Worm (Caenorhabditis elegans): Measurements from ENCODE around the gene sfxn-1.2.

sfxn-1.2 gene

DNA sequence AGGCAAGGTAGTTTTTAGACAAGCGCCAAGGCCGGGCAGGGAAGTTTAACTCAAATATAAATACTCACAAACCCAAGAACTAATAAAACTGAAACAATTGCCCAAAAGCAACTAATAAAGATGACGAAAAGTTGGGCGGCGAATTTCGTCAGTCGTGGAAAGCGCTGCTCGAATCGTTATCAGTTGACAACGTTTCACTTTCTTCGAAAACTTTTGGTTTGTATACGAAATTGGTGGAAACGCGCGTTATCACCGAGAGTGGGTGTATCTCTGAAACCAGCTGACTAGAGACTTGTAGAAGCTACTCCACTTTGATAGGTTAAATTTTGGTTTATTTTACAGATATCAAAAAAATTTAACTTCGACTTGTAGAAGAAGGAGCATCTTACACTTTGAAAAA lies 32.7 kb upstream of the sfxn-1.2 start:
- TF ChIP-seq hlh-15 (tag; optimal IDR thresholded peaks at IDR 0.05) = no peak
- no peak for TF ChIP-seq tbx-2 (tag; optimal IDR thresholded peaks at IDR 0.05)

DNA sequence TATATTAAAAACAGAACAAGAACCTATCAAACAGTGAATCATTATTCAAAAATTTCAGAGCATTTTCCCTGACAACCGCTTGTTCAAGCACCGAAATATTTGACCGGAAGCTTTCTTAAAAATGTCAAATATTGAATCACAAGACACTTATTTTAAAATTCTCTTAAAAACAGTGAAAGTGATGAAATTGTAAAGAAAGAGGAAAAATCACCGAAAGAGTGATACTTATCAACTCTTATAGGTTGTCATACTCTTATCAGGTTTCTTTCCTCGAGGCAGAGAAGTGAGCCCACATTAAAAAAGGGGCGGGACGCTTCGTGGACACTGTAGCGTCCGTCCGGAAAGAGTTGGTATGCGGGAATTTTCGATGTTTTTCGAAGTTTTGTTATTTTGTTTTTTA lies 32.0 kb upstream of the sfxn-1.2 start:
- TF ChIP-seq pros-1 (tag; optimal IDR thresholded peaks at IDR 0.05) (no peak), unc-86 (tag; optimal IDR thresholded peaks at IDR 0.05) (no peak), dve-1 (tag; optimal IDR thresholded peaks at IDR 0.05) (no peak), ceh-45 (GFP tag; IDR thresholded peaks at IDR 0.05) (no peak), nhr-11 (tag; optimal IDR thresholded peaks at IDR 0.05) (no peak), hlh-8 (tag; optimal IDR thresholded peaks at IDR 0.05) (no peak), elt-2 (tag; optimal IDR thresholded peaks at IDR 0.05) (peak; percentile 48)

DNA sequence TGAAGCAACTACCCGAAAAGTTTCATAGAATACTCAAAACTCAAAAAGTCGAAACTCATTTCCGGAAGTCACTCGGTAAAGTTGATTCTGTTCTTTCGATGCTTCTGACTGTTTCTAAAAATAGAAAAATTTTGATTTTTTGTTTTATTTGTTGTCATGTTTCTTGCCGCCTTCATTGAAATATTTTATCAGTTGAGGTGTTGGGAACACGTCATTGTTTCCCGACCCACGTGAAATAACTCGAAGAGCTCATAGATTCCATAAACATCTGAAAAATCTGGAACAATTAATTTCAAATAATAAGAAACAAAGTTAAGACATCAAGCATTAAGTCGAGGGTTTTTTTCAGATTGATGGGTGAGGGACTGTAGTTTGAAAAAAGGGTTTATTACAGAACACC lies 30.9 kb upstream of the sfxn-1.2 start:
- no peak for TF ChIP-seq unc-55 (GFP tag; optimal IDR thresholded peaks at IDR 0.05)
- TF ChIP-seq ceh-24 (tag; optimal IDR thresholded peaks at IDR 0.05) = no peak

DNA sequence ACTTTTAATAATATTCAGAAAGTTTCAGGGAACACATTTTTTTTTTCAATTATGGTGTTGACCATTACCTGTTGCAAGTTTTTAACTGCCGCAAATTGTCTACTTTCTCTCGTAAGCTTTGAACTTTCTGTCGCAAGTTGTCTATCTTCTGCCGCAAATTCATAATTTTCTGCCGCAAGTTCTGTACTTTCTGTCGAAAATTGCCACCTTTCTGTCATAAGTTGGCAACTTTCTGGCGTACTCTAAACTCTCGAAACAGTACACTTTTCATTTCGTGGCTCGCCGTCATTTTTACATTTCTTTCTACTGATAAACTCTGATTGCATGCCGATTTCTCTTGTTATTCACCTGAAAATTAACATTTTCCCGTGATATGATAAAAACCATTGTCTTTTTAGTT lies 30.4 kb upstream of the sfxn-1.2 start:
- TF ChIP-seq unc-3 (GFP tag; conservative IDR thresholded peaks at IDR 0.05) (no peak), unc-3 (tag; optimal IDR thresholded peaks at IDR 0.05) (no peak), ceh-18 (tag; optimal IDR thresholded peaks at IDR 0.05) (no peak), ceh-45 (GFP tag; IDR thresholded peaks at IDR 0.05) (no peak), fkh-6 (tag; optimal IDR thresholded peaks at IDR 0.05) (no peak)

DNA sequence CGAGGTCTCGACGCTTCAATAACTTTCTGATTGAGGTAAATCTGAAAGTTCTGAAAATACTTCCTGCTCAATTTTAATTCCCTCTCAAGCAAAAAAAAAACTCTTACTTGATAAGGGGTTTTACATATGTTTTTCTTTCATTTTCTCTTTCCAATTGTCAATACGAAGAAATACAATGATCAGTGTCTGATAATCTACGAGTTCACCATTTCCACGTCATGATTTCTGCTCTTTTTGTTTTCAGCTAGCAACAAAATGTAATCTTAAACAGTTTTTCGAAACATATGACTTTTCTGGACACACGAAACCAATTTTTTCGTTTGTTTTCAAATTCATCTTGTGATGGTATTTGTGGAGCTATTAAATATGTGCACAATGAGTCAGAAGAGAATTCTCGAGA lies 29.7 kb upstream of the sfxn-1.2 start:
- TF ChIP-seq pax-1 (tag; optimal IDR thresholded peaks at IDR 0.05) (no peak), ama-1 (optimal IDR thresholded peaks at IDR 0.05) (no peak), madf-2 (tag; optimal IDR thresholded peaks at IDR 0.05) (no peak)

DNA sequence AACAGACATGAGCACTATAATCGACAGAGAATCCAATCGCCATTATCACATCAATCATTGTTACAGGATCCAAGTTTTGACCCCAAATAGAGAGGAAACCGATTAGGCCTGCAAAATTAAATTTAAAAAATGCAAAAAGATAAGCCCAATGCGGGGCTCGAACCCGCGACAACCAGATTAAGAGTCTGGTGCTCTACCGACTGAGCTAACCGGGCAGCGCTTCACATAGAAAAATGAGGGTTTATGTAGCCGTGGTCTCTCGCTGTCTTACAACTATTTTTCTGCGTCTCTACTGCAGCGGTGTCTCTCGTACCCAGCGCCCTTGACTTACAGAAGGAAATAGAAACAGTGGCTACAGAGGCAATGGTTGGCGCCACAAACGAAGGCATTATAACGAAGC lies 28.2 kb upstream of the sfxn-1.2 start:
- TF ChIP-seq pat-9 (tag; optimal IDR thresholded peaks at IDR 0.05) (peak; percentile 20), pqm-1 (tag; optimal IDR thresholded peaks at IDR 0.05) (no peak), elt-4 (tag; optimal IDR thresholded peaks at IDR 0.05) (no peak), sdc-2 (tag; optimal IDR thresholded peaks at IDR 0.05) (peak; percentile 35), pros-1 (tag; optimal IDR thresholded peaks at IDR 0.05) (no peak), eyg-1 (tag; optimal IDR thresholded peaks at IDR 0.05) (no peak), ceh-30 (tag; optimal IDR thresholded peaks at IDR 0.05) (no peak), pha-2 (tag; optimal IDR thresholded peaks at IDR 0.05) (no peak), madf-2 (tag; optimal IDR thresholded peaks at IDR 0.05) (peak; percentile 25), ceh-14 (tag; optimal IDR thresholded peaks at IDR 0.05) (peak; percentile 10), unc-55 (GFP tag; optimal IDR thresholded peaks at IDR 0.05) (no peak), ceh-2 (tag; optimal IDR thresholded peaks at IDR 0.05) (peak; percentile 38), ceh-22 (tag; optimal IDR thresholded peaks at IDR 0.05) (no peak), sox-2 (GFP tag; IDR thresholded peaks at IDR 0.05) (no peak), lim-6 (tag; optimal IDR thresholded peaks at IDR 0.05) (no peak), ceh-6 (GFP tag; optimal IDR thresholded peaks at IDR 0.05) (peak; percentile 11), dmd-4 (tag; optimal IDR thresholded peaks at IDR 0.05; ENCODE audit: borderline replicate concordance) (peak; percentile 19), dve-1 (tag; optimal IDR thresholded peaks at IDR 0.05) (peak; percentile 51), lin-11 (tag; optimal IDR thresholded peaks at IDR 0.05) (no peak), ttx-3 (tag; optimal IDR thresholded peaks at IDR 0.05) (peak; percentile 27), ceh-31 (tag; optimal IDR thresholded peaks at IDR 0.05) (peak; percentile 32), ref-2 (tag; optimal IDR thresholded peaks at IDR 0.05) (no peak), elt-2 (tag; optimal IDR thresholded peaks at IDR 0.05) (peak; percentile 63), nfya-1 (tag; optimal IDR thresholded peaks at IDR 0.05) (peak; percentile 21), K02D7.2 (tag; optimal IDR thresholded peaks at IDR 0.05) (no peak), hlh-6 (tag; optimal IDR thresholded peaks at IDR 0.05) (no peak), sox-4 (tag; optimal IDR thresholded peaks at IDR 0.05) (peak; percentile 46), C38D4.7 (GFP tag; optimal IDR thresholded peaks at IDR 0.05) (peak; percentile 32), unc-42 (tag; optimal IDR thresholded peaks at IDR 0.05) (peak; percentile 49), mec-3 (tag; optimal IDR thresholded peaks at IDR 0.05; ENCODE audit: borderline replicate concordance) (no peak), C08G9.2 (tag; optimal IDR thresholded peaks at IDR 0.05) (peak; percentile 38), nhr-11 (tag; optimal IDR thresholded peaks at IDR 0.05) (no peak), fax-1 (tag; optimal IDR thresholded peaks at IDR 0.05) (peak; percentile 38)
